Fruit fly (Drosophila melanogaster) whole organism, embryonic: Measurements from ENCODE around the gene CG43339.

Source experiments
- Adf1 ChIP-seq: fragments of 200-800 bp; sonication (Bioruptor generic); IDR thresholded peaks from 2 replicates; pipeline ENCODE4 v1.3.6; 2022; ENCODE audit warnings: missing biosample characterization, missing genetic modification characterization
- Aef1 ChIP-seq: fragments of 200-800 bp; sonication (Bioruptor generic); IDR thresholded peaks from 3 replicates; pipeline ENCODE4 v1.3.6; 2022; ENCODE audit warnings: missing biosample characterization, missing genetic modification characterization
- Awh ChIP-seq: fragments of 200-800 bp; sonication (Bioruptor generic); IDR thresholded peaks from 2 replicates; pipeline ENCODE4, ENCODE4 v1.3.6; 2022; ENCODE audit warnings: missing biosample characterization, missing genetic modification characterization
- CG11456 ChIP-seq: fragments of 200-800 bp; sonication (Bioruptor generic); IDR thresholded peaks from 3 replicates; pipeline ENCODE4 v1.3.6; 2022; ENCODE audit warnings: missing biosample characterization, missing genetic modification characterization
- CG11696 ChIP-seq: fragments of 200-800 bp; sonication (Bioruptor generic); IDR thresholded peaks from 2 replicates; pipeline ENCODE4 v1.3.6; 2022; ENCODE audit warnings: missing biosample characterization, missing genetic modification characterization
- CG11723 ChIP-seq: fragments of 200-800 bp; sonication (Bioruptor generic); optimal IDR thresholded peaks from 2 replicates; lab custom pipeline; 2017; ENCODE audit warnings: missing biosample characterization, mild to moderate bottlenecking, missing genetic modification characterization
- CG12219 ChIP-seq: fragments of 200-800 bp; sonication (Bioruptor generic); optimal IDR thresholded peaks from 3 replicates; lab custom pipeline; 2018; ENCODE audit warnings: missing biosample characterization, mild to moderate bottlenecking, missing genetic modification characterization
- CG12942 ChIP-seq: fragments of 200-800 bp; sonication (Bioruptor generic); optimal IDR thresholded peaks from 3 replicates; lab custom pipeline; 2016; ENCODE audit warnings: missing biosample characterization, missing genetic modification characterization
- CG15601 ChIP-seq: fragments of 200-800 bp; sonication (Bioruptor generic); optimal IDR thresholded peaks from 3 replicates; lab custom pipeline; 2019; ENCODE audit warnings: missing biosample characterization, mild to moderate bottlenecking, missing genetic modification characterization, moderate library complexity
- CG1603 ChIP-seq: fragments of 200-800 bp; sonication (Bioruptor generic); optimal IDR thresholded peaks from 2 replicates; lab custom pipeline; 2019; ENCODE audit warnings: missing biosample characterization, mild to moderate bottlenecking, missing genetic modification characterization, moderate library complexity
- CG1647 ChIP-seq: fragments of 200-800 bp; sonication (Bioruptor generic); optimal IDR thresholded peaks from 3 replicates; lab custom pipeline; 2016; ENCODE audit warnings: missing biosample characterization, missing genetic modification characterization
- CG16779 ChIP-seq: fragments of 200-800 bp; sonication (Bioruptor generic); IDR thresholded peaks from 2 replicates; pipeline ENCODE4 v1.3.6; 2022; ENCODE audit warnings: missing biosample characterization, missing genetic modification characterization
- CG17802 ChIP-seq: fragments of 200-800 bp; sonication (Bioruptor generic); optimal IDR thresholded peaks from 2 replicates; lab custom pipeline; 2018; ENCODE audit warnings: missing biosample characterization, mild to moderate bottlenecking, missing genetic modification characterization, moderate library complexity
- CG2202 ChIP-seq: fragments of 200-800 bp; sonication (Bioruptor generic); optimal IDR thresholded peaks from 2 replicates; lab custom pipeline; 2018; ENCODE audit warnings: missing biosample characterization, mild to moderate bottlenecking, missing genetic modification characterization
- CG2875 ChIP-seq: fragments of 200-800 bp; sonication (Bioruptor generic); optimal IDR thresholded peaks from 2 replicates; lab custom pipeline; 2017; ENCODE audit warnings: missing biosample characterization, mild to moderate bottlenecking, missing genetic modification characterization, missing genetic modification reagents
- CG4617 ChIP-seq: fragments of 200-800 bp; sonication (Bioruptor generic); optimal IDR thresholded peaks from 3 replicates; lab custom pipeline; 2016; ENCODE audit warnings: missing biosample characterization, missing genetic modification characterization, borderline replicate concordance
- CG4707 ChIP-seq: fragments of 200-800 bp; sonication (Bioruptor generic); optimal IDR thresholded peaks from 2 replicates; lab custom pipeline; 2018; ENCODE audit warnings: missing biosample characterization, mild to moderate bottlenecking, missing genetic modification characterization, moderate library complexity
- CG4730 ChIP-seq: fragments of 200-800 bp; sonication (Bioruptor generic); IDR thresholded peaks from 2 replicates; pipeline ENCODE4 v1.3.6; 2022; ENCODE audit warnings: missing biosample characterization, missing genetic modification characterization
- CG6813 ChIP-seq: fragments of 200-800 bp; sonication (Bioruptor generic); optimal IDR thresholded peaks from 2 replicates; lab custom pipeline; 2017; ENCODE audit warnings: missing biosample characterization, missing genetic modification characterization, mild to moderate bottlenecking, moderate library complexity, missing genetic modification reagents
- CG7786 ChIP-seq: fragments of 200-800 bp; sonication (Bioruptor generic); optimal IDR thresholded peaks from 2 replicates; lab custom pipeline; 2016; ENCODE audit warnings: missing biosample characterization, missing genetic modification characterization
- CG8281 ChIP-seq: fragments of 200-800 bp; sonication (Bioruptor generic); optimal IDR thresholded peaks from 2 replicates; lab custom pipeline; 2018; ENCODE audit warnings: missing biosample characterization, mild to moderate bottlenecking, missing genetic modification characterization, moderate library complexity
- CG8290 ChIP-seq, 3 experiments: fragments of 200-800 bp; sonication (Bioruptor generic); optimal IDR thresholded peaks; 2 replicates each; lab custom pipeline; 2016 to 2019; ENCODE audit warnings: missing biosample characterization in 3 of 3, missing genetic modification characterization in 3 of 3, mild to moderate bottlenecking in 2 of 3, moderate library complexity in 1 of 3
- CG8924 ChIP-seq: fragments of 200-800 bp; optimal IDR thresholded peaks from 3 replicates; lab custom pipeline; 2019; ENCODE audit warnings: missing biosample characterization, mild to moderate bottlenecking, missing genetic modification characterization, moderate library complexity
- CG9932 ChIP-seq: fragments of 200-800 bp; sonication (Bioruptor generic); IDR thresholded peaks from 2 replicates; pipeline ENCODE4 v1.3.6; 2022; ENCODE audit warnings: missing biosample characterization, missing genetic modification characterization
- CHES-1-like ChIP-seq: fragments of 200-800 bp; sonication (Bioruptor generic); optimal IDR thresholded peaks from 2 replicates; lab custom pipeline; 2016; ENCODE audit warnings: missing biosample characterization, missing genetic modification characterization
- Ets97D ChIP-seq: fragments of 200-800 bp; sonication (Bioruptor generic); optimal IDR thresholded peaks from 3 replicates; lab custom pipeline; 2016; ENCODE audit warnings: missing biosample characterization, missing genetic modification characterization
- Fer2 ChIP-seq: fragments of 200-800 bp; sonication (Bioruptor generic); optimal IDR thresholded peaks from 2 replicates; lab custom pipeline; 2018; ENCODE audit warnings: missing biosample characterization, mild to moderate bottlenecking, missing genetic modification characterization, moderate library complexity
- Gsc ChIP-seq: fragments of 200-800 bp; sonication (Bioruptor generic); IDR thresholded peaks from 2 replicates; pipeline ENCODE4 v1.3.6; 2022; ENCODE audit warnings: missing biosample characterization, missing genetic modification characterization
- Hmr ChIP-seq: fragments of 200-800 bp; sonication (Bioruptor generic); optimal IDR thresholded peaks from 3 replicates; lab custom pipeline; 2017; ENCODE audit warnings: mild to moderate bottlenecking, missing biosample characterization, missing genetic modification reagents, missing genetic modification characterization
- Meics ChIP-seq: fragments of 200-800 bp; sonication (Bioruptor generic); optimal IDR thresholded peaks from 2 replicates; lab custom pipeline; 2017; ENCODE audit warnings: missing biosample characterization, mild to moderate bottlenecking, missing genetic modification characterization
- Mes4 ChIP-seq: fragments of 200-800 bp; sonication (Bioruptor generic); optimal IDR thresholded peaks from 2 replicates; lab custom pipeline; 2016; ENCODE audit warnings: missing biosample characterization, missing genetic modification characterization
- NfI ChIP-seq: fragments of 200-800 bp; sonication (Bioruptor generic); optimal IDR thresholded peaks from 3 replicates; lab custom pipeline; 2018; ENCODE audit warnings: missing biosample characterization, mild to moderate bottlenecking, missing genetic modification characterization, moderate library complexity
- Opbp ChIP-seq: fragments of 200-800 bp; sonication (Bioruptor generic); IDR thresholded peaks from 3 replicates; pipeline ENCODE4 v1.3.6; 2022; ENCODE audit warnings: missing biosample characterization, missing genetic modification characterization; ENCODE audit not compliant: partially characterized antibody
- PHDP ChIP-seq: fragments of 200-800 bp; sonication (Bioruptor generic); optimal IDR thresholded peaks from 3 replicates; lab custom pipeline; 2018; ENCODE audit warnings: missing biosample characterization, mild to moderate bottlenecking, missing genetic modification characterization, moderate library complexity
- Spps ChIP-seq: fragments of 200-800 bp; sonication (Bioruptor generic); optimal IDR thresholded peaks from 2 replicates; lab custom pipeline; 2018; ENCODE audit warnings: missing biosample characterization, mild to moderate bottlenecking, missing genetic modification characterization
- Stat92E ChIP-seq, 3 experiments: fragments of >200 bp in 2 of 3; fragments of 200-800 bp in 1 of 3; sonication (Bioruptor generic) in 1 of 3; optimal IDR thresholded peaks; 2 replicates each; lab custom pipeline; 2017 to 2019; ENCODE audit warnings: missing biosample characterization in 3 of 3, missing genetic modification characterization in 3 of 3, mild to moderate bottlenecking in 1 of 3, moderate library complexity in 1 of 3
- aop ChIP-seq: fragments of 200-800 bp; sonication (Bioruptor generic); IDR thresholded peaks from 2 replicates; pipeline ENCODE4 v1.3.6; 2022; ENCODE audit warnings: missing biosample characterization, missing genetic modification characterization
- ap ChIP-seq: fragments of 200-800 bp; sonication (Bioruptor generic); IDR thresholded peaks from 2 replicates; pipeline ENCODE4 v1.3.6; 2022; ENCODE audit warnings: missing biosample characterization, missing genetic modification characterization
- az2 ChIP-seq: fragments of 200-800 bp; sonication (Bioruptor generic); optimal IDR thresholded peaks from 3 replicates; lab custom pipeline; 2016; ENCODE audit warnings: missing biosample characterization, missing genetic modification characterization
- danr ChIP-seq: fragments of 200-800 bp; sonication (Bioruptor generic); IDR thresholded peaks from 2 replicates; pipeline ENCODE4 v1.3.6; 2022; ENCODE audit warnings: missing biosample characterization, missing genetic modification characterization
- dmrt11E ChIP-seq: fragments of 200-800 bp; sonication (Bioruptor generic); optimal IDR thresholded peaks from 3 replicates; lab custom pipeline; 2018; ENCODE audit warnings: missing biosample characterization, mild to moderate bottlenecking, missing genetic modification characterization, moderate library complexity
- dmrt99B ChIP-seq: fragments of 200-800 bp; sonication (Bioruptor generic); optimal IDR thresholded peaks from 2 replicates; lab custom pipeline; 2018; ENCODE audit warnings: missing biosample characterization, mild to moderate bottlenecking, missing genetic modification characterization, moderate library complexity
- ems ChIP-seq: fragments of 200-800 bp; sonication (Bioruptor generic); optimal IDR thresholded peaks from 3 replicates; lab custom pipeline; 2016; ENCODE audit warnings: missing biosample characterization, missing genetic modification characterization
- gfzf ChIP-seq: fragments of 200-800 bp; sonication (Bioruptor generic); optimal IDR thresholded peaks from 2 replicates; lab custom pipeline; 2016; ENCODE audit warnings: missing biosample characterization, mild to moderate bottlenecking, missing genetic modification characterization, moderate library complexity
- psq ChIP-seq: fragments of 200-800 bp; sonication (Bioruptor generic); optimal IDR thresholded peaks from 2 replicates; lab custom pipeline; 2017; ENCODE audit warnings: missing biosample characterization, missing genetic modification characterization
- repo ChIP-seq: fragments of 200-800 bp; sonication (Bioruptor generic); optimal IDR thresholded peaks from 2 replicates; lab custom pipeline; 2016; ENCODE audit warnings: missing biosample characterization, missing genetic modification characterization
- stwl ChIP-seq: fragments of 200-800 bp; sonication (Bioruptor generic); optimal IDR thresholded peaks from 3 replicates; lab custom pipeline; 2018; ENCODE audit warnings: missing biosample characterization, mild to moderate bottlenecking, missing genetic modification characterization, moderate library complexity

The CG43339 gene

dm6 chr2L:18676948-18677820 lies 4.1 kb upstream of the CG43339 start, which contains the start of the genes Mst36Fa and CG31751 (continued):
- peak; percentile 76 for TF ChIP-seq NfI (GFP tag; lab: Kevin White, UChicago)
- TF ChIP-seq Spps, result no peak
- TF ChIP-seq CG16779 (GFP tag; lab: Robert Waterston, UW), result peak; percentile 79
- no peak for TF ChIP-seq Gsc (GFP tag; lab: Robert Waterston, UW)
- peak; percentile 69 for TF ChIP-seq CG4617 (GFP tag; lab: Kevin White, UChicago)
- peak; percentile 86 for TF ChIP-seq Meics (GFP tag; lab: Kevin White, UChicago)
- TF ChIP-seq CHES-1-like (GFP tag; lab: Kevin White, UChicago), result peak; percentile 75
- peak; percentile 83 for TF ChIP-seq CG11456 (GFP tag; lab: Robert Waterston, UW)
- TF ChIP-seq CG1647 (GFP tag; lab: Kevin White, UChicago), result peak; percentile 53
- TF ChIP-seq PHDP (tag; lab: Kevin White, UChicago), result peak; percentile 77
- TF ChIP-seq dmrt11E (tag; lab: Kevin White, UChicago), result no peak
- TF ChIP-seq Stat92E (GFP tag; optimal IDR thresholded peaks at IDR 0.05; lab: Kevin White, UChicago), result no peak
- TF ChIP-seq Hmr, result peak; percentile 95
- TF ChIP-seq danr (GFP tag; lab: Robert Waterston, UW), result peak; percentile 74
- TF ChIP-seq Aef1, result no peak
- TF ChIP-seq Fer2 (tag; lab: Kevin White, UChicago), result peak; percentile 61
- peak; percentile 32; the same call in 1 of the 2 replicates for TF ChIP-seq CG9932 (GFP tag; lab: Robert Waterston, UW)
- peak; percentile 55; the same call in 1 of the 2 replicates for TF ChIP-seq CG11696 (GFP tag; lab: Robert Waterston, UW)
- peak; percentile 38 for TF ChIP-seq az2
- peak; percentile 45 for TF ChIP-seq CG8290 (GFP tag; optimal IDR thresholded peaks at IDR 0.05; lab: Kevin White, UChicago)
- peak in 1 of 2 experiments; percentile 97 for TF ChIP-seq CG8290 (tag; optimal IDR thresholded peaks at IDR 0.05; lab: Kevin White, UChicago)
- peak; percentile 73 for TF ChIP-seq CG12942 (GFP tag; lab: Kevin White, UChicago)
- peak; percentile 77 for TF ChIP-seq CG4707
- peak; percentile 80 for TF ChIP-seq Mes4
- TF ChIP-seq aop (GFP tag; lab: Robert Waterston, UW), result no peak
- TF ChIP-seq CG7786 (GFP tag; lab: Kevin White, UChicago), result peak; percentile 76
- peak; percentile 93 for TF ChIP-seq CG6813 (GFP tag; lab: Kevin White, UChicago)
- TF ChIP-seq CG2875 (GFP tag; lab: Kevin White, UChicago), result peak; percentile 87
- TF ChIP-seq Ets97D (GFP tag; lab: Kevin White, UChicago), result peak; percentile 42
- peak; percentile 88 for TF ChIP-seq Awh
- TF ChIP-seq CG8924 (tag; lab: Kevin White, UChicago), result peak; percentile 75
- TF ChIP-seq Opbp (GFP tag; lab: Robert Waterston, UW), result 0 out of 3 replicates have a peak, but pooled peaks have one; percentile 32
- peak; percentile 86 for TF ChIP-seq CG11723
- peak; percentile 49 for TF ChIP-seq psq (GFP tag; lab: Kevin White, UChicago)
- TF ChIP-seq CG12219 (GFP tag; lab: Kevin White, UChicago), result peak; percentile 82
- peak; percentile 79 for TF ChIP-seq dmrt99B (tag; lab: Kevin White, UChicago)
- no peak for TF ChIP-seq ap (GFP tag; lab: Robert Waterston, UW)
- peak; percentile 72 for TF ChIP-seq stwl (tag; lab: Kevin White, UChicago)
- peak; percentile 29 for TF ChIP-seq CG17802 (tag; lab: Kevin White, UChicago)
- peak; percentile 64 for TF ChIP-seq CG8281 (tag; lab: Kevin White, UChicago)
- peak; percentile 53 for TF ChIP-seq CG1603 (tag; lab: Kevin White, UChicago)
- TF ChIP-seq ems (GFP tag; lab: Kevin White, UChicago), result peak; percentile 33
- no peak for TF ChIP-seq CG4730 (GFP tag; lab: Robert Waterston, UW)
- peak; percentile 40; the same call in 1 of the 2 replicates for TF ChIP-seq Adf1 (GFP tag; lab: Robert Waterston, UW)
- peak; percentile 87 for TF ChIP-seq CG15601 (tag; lab: Kevin White, UChicago)
- peak; percentile 79 for TF ChIP-seq repo (GFP tag; lab: Kevin White, UChicago)
- TF ChIP-seq CG2202, result peak; percentile 62
- peak; percentile 54 for TF ChIP-seq gfzf (GFP tag; lab: Kevin White, UChicago)
